Worm (Caenorhabditis elegans): ENCODE data around the gene sel-10.

ce11 chrV:13799190-13799589 lies 20.0 kb upstream of the sel-10 start:
- no peak for TF ChIP-seq zag-1 (tag; optimal IDR thresholded peaks at IDR 0.05)
- no peak for TF ChIP-seq lin-13 (GFP tag; optimal IDR thresholded peaks at IDR 0.05)
- TF ChIP-seq ama-1 (optimal IDR thresholded peaks at IDR 0.05), result no peak
- no peak for TF ChIP-seq spr-1 (tag; optimal IDR thresholded peaks at IDR 0.05)
- TF ChIP-seq skn-1 (tag; optimal IDR thresholded peaks at IDR 0.05), result no peak
- TF ChIP-seq tag-97 (GFP tag; IDR thresholded peaks at IDR 0.05), result no peak
- TF ChIP-seq nhr-237 (tag; optimal IDR thresholded peaks at IDR 0.05), result no peak
- TF ChIP-seq dmd-6 (GFP tag; IDR thresholded peaks at IDR 0.05), result no peak
- TF ChIP-seq lin-38 (GFP tag; IDR thresholded peaks at IDR 0.05), result no peak
- no peak for TF ChIP-seq ceh-20 (GFP tag; IDR thresholded peaks at IDR 0.05)
- no peak for TF ChIP-seq ceh-82 (tag; optimal IDR thresholded peaks at IDR 0.05)
